Worm (Caenorhabditis elegans) whole organism, L3 larva: ENCODE results near the gene acl-9.

Experiments
- elt-1 ChIP-seq: fragments of 150-350 bp; optimal IDR thresholded peaks from 2 replicates; lab custom pipeline; 2014; ENCODE audit warnings: missing biosample characterization, missing genetic modification characterization
- elt-3 ChIP-seq, 3 experiments: fragments of 150-350 bp in 1 of 3; sonication (generic microtip) in 2 of 3; optimal IDR thresholded peaks; 2 replicates in 2 of 3; 4 replicates in 1 of 3; lab custom pipeline; 2014 to 2017; ENCODE audit warnings: missing biosample characterization in 3 of 3, missing genetic modification characterization in 3 of 3
- nhr-25 ChIP-seq: sonication (generic microtip); optimal IDR thresholded peaks from 2 replicates; lab custom pipeline; 2017; ENCODE audit warnings: missing biosample characterization, missing genetic modification characterization
- nhr-28 ChIP-seq: fragments of 150-350 bp; optimal IDR thresholded peaks from 2 replicates; lab custom pipeline; 2014; ENCODE audit warnings: missing biosample characterization, missing genetic modification characterization

DNA sequence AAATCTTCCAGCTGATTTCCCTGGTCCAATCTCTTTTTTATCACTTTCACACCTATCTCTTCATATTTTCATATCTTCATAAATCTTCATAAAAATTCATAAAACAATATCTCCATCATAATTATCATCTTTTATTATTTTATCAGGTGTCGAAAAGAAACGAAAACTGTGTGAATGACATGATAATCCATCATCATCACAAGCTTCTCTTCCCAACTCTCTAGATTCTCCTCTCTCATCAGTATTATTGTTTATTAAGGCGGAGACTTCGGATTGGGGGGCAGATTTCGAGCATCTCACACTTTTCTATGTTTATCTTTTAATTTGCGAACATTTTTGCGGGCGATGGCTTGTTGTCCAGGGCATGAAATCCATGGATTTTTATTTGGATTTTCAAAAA, 11.2 kb downstream of the acl-9 start:
- TF ChIP-seq elt-1 (tag; lab: Kevin White, UChicago) (no peak), elt-3 (tag; optimal IDR thresholded peaks at IDR 0.05; lab: Kevin White, UChicago) (no peak), nhr-28 (tag; lab: Kevin White, UChicago) (no peak), nhr-25 (no peak)
